Fruit fly (Drosophila melanogaster) whole organism, embryonic: ENCODE measurements around the gene CG3368.

ENCODE experiments used
- Adf1 ChIP-seq: fragments of 200-800 bp; sonication (Bioruptor generic); IDR thresholded peaks from 2 replicates; pipeline ENCODE4 v1.3.6; 2022; ENCODE audit warnings: missing biosample characterization, missing genetic modification characterization
- Antp ChIP-seq: fragments of 200-800 bp; sonication (Bioruptor generic); optimal IDR thresholded peaks from 3 replicates; lab custom pipeline; 2016; ENCODE audit warnings: missing biosample characterization, missing genetic modification characterization
- B-H2 ChIP-seq: fragments of 200-800 bp; sonication (Bioruptor generic); optimal IDR thresholded peaks from 2 replicates; lab custom pipeline; 2018; ENCODE audit warnings: missing biosample characterization, mild to moderate bottlenecking, missing genetic modification characterization
- C15 ChIP-seq: fragments of 200-800 bp; sonication (Bioruptor generic); IDR thresholded peaks from 3 replicates; pipeline ENCODE4 v1.3.6; 2022; ENCODE audit warnings: missing biosample characterization, missing genetic modification characterization
- CG11085 ChIP-seq: fragments of 200-800 bp; sonication (Bioruptor generic); IDR thresholded peaks from 2 replicates; pipeline ENCODE4 v1.3.6; 2022; ENCODE audit warnings: missing biosample characterization, missing genetic modification characterization
- CG12769 ChIP-seq: fragments of 200-800 bp; sonication (Bioruptor generic); optimal IDR thresholded peaks from 2 replicates; lab custom pipeline; 2019; ENCODE audit warnings: missing biosample characterization, mild to moderate bottlenecking, missing genetic modification characterization, moderate library complexity
- CG13123 ChIP-seq: fragments of 200-800 bp; sonication (Bioruptor generic); optimal IDR thresholded peaks from 2 replicates; lab custom pipeline; 2016; ENCODE audit warnings: missing biosample characterization, missing genetic modification characterization
- CG13287 ChIP-seq: fragments of 200-800 bp; sonication (Bioruptor generic); IDR thresholded peaks from 2 replicates; pipeline ENCODE4 v1.3.6; 2022; ENCODE audit warnings: missing biosample characterization, missing genetic modification characterization; ENCODE audit not compliant: partially characterized antibody
- CG14710 ChIP-seq: fragments of 200-800 bp; sonication (Bioruptor generic); optimal IDR thresholded peaks from 3 replicates; lab custom pipeline; 2019; ENCODE audit warnings: missing biosample characterization, mild to moderate bottlenecking, missing genetic modification characterization, moderate library complexity
- CG14860 ChIP-seq: fragments of 200-800 bp; sonication (Bioruptor generic); IDR thresholded peaks from 3 replicates; pipeline ENCODE4 v1.3.6; 2022; ENCODE audit warnings: missing biosample characterization, missing genetic modification characterization; ENCODE audit not compliant: partially characterized antibody
- CG15479 ChIP-seq: fragments of 200-800 bp; sonication (Bioruptor generic); optimal IDR thresholded peaks from 3 replicates; lab custom pipeline; 2019; ENCODE audit warnings: missing biosample characterization, mild to moderate bottlenecking, missing genetic modification characterization, moderate library complexity
- CG1602 ChIP-seq: fragments of 200-800 bp; sonication (Bioruptor generic); optimal IDR thresholded peaks from 3 replicates; lab custom pipeline; 2016; ENCODE audit warnings: missing biosample characterization, missing genetic modification characterization
- CG17802 ChIP-seq: fragments of 200-800 bp; sonication (Bioruptor generic); optimal IDR thresholded peaks from 2 replicates; lab custom pipeline; 2018; ENCODE audit warnings: missing biosample characterization, mild to moderate bottlenecking, missing genetic modification characterization, moderate library complexity
- CG30403 ChIP-seq: fragments of 200-800 bp; sonication (Bioruptor generic); optimal IDR thresholded peaks from 3 replicates; lab custom pipeline; 2016; ENCODE audit warnings: missing biosample characterization, missing genetic modification characterization
- CG31224 ChIP-seq: fragments of 200-800 bp; sonication (Bioruptor generic); IDR thresholded peaks from 2 replicates; pipeline ENCODE4 v1.3.6; 2022; ENCODE audit warnings: missing biosample characterization, missing genetic modification characterization
- CG31388 ChIP-seq: fragments of 200-800 bp; sonication (Bioruptor generic); optimal IDR thresholded peaks from 2 replicates; lab custom pipeline; 2016; ENCODE audit warnings: missing biosample characterization, missing genetic modification characterization
- CG31441 ChIP-seq: fragments of 200-800 bp; sonication (Bioruptor generic); IDR thresholded peaks from 2 replicates; pipeline ENCODE4 v1.3.6; 2022; ENCODE audit warnings: missing biosample characterization, missing genetic modification characterization
- CG32767 ChIP-seq: fragments of 200-800 bp; sonication (Bioruptor generic); IDR thresholded peaks from 2 replicates; pipeline ENCODE4 v1.3.6; 2022; ENCODE audit warnings: missing biosample characterization, missing genetic modification characterization
- CG32772 ChIP-seq: fragments of 200-800 bp; sonication (Bioruptor generic); IDR thresholded peaks from 2 replicates; pipeline ENCODE4 v1.3.6; 2022; ENCODE audit warnings: missing biosample characterization, missing genetic modification characterization
- CG3281 ChIP-seq: fragments of 200-800 bp; sonication (Bioruptor generic); optimal IDR thresholded peaks from 3 replicates; lab custom pipeline; 2017; ENCODE audit warnings: missing biosample characterization, mild to moderate bottlenecking, missing genetic modification characterization
- CG42726 ChIP-seq: fragments of 200-800 bp; sonication (Bioruptor generic); IDR thresholded peaks from 2 replicates; pipeline ENCODE4 v1.3.6; 2022; ENCODE audit warnings: missing biosample characterization, missing genetic modification characterization; ENCODE audit not compliant: partially characterized antibody
- CG43689 ChIP-seq: fragments of 200-800 bp; sonication (Bioruptor generic); IDR thresholded peaks from 2 replicates; pipeline ENCODE4 v1.3.6; 2022; ENCODE audit warnings: missing biosample characterization, missing genetic modification characterization
- CG8290 ChIP-seq, 3 experiments: fragments of 200-800 bp; sonication (Bioruptor generic); optimal IDR thresholded peaks; 2 replicates each; lab custom pipeline; 2016 to 2019; ENCODE audit warnings: missing biosample characterization in 3 of 3, missing genetic modification characterization in 3 of 3, mild to moderate bottlenecking in 2 of 3, moderate library complexity in 1 of 3
- CG8924 ChIP-seq: fragments of 200-800 bp; optimal IDR thresholded peaks from 3 replicates; lab custom pipeline; 2019; ENCODE audit warnings: missing biosample characterization, mild to moderate bottlenecking, missing genetic modification characterization, moderate library complexity
- Deaf1 ChIP-seq: fragments of 200-800 bp; optimal IDR thresholded peaks from 3 replicates; lab custom pipeline; 2019; ENCODE audit warnings: missing biosample characterization, mild to moderate bottlenecking, missing genetic modification characterization, moderate library complexity
- Dek ChIP-seq: fragments of 200-800 bp; sonication (Bioruptor generic); optimal IDR thresholded peaks from 3 replicates; lab custom pipeline; 2019; ENCODE audit warnings: missing biosample characterization, mild to moderate bottlenecking, missing genetic modification characterization, moderate library complexity
- Drgx ChIP-seq: fragments of 200-800 bp; sonication (Bioruptor generic); IDR thresholded peaks from 2 replicates; pipeline ENCODE4 v1.3.6; 2022; ENCODE audit warnings: missing biosample characterization, missing genetic modification characterization
- Fer2 ChIP-seq: fragments of 200-800 bp; sonication (Bioruptor generic); optimal IDR thresholded peaks from 2 replicates; lab custom pipeline; 2018; ENCODE audit warnings: missing biosample characterization, mild to moderate bottlenecking, missing genetic modification characterization, moderate library complexity
- Gug ChIP-seq: fragments of 200-800 bp; sonication (Bioruptor generic); IDR thresholded peaks from 4 replicates; pipeline ENCODE4 v1.3.6; 2022; ENCODE audit warnings: missing biosample characterization, missing genetic modification characterization
- Hand ChIP-seq: fragments of 200-800 bp; sonication (Bioruptor generic); optimal IDR thresholded peaks from 2 replicates; lab custom pipeline; 2017; ENCODE audit warnings: mild to moderate bottlenecking, missing biosample characterization, missing genetic modification reagents, missing genetic modification characterization
- Hr51 ChIP-seq, 2 experiments: fragments of 200-800 bp; sonication (Bioruptor generic); optimal IDR thresholded peaks; 2 replicates in 1 of 2; 3 replicates in 1 of 2; lab custom pipeline; 2016 to 2018; ENCODE audit warnings: missing biosample characterization in 2 of 2, missing genetic modification characterization in 2 of 2, mild to moderate bottlenecking in 1 of 2, moderate library complexity in 1 of 2
- Lim3 ChIP-seq: fragments of 200-800 bp; sonication (Bioruptor generic); IDR thresholded peaks from 2 replicates; pipeline ENCODE4 v1.3.6; 2022; ENCODE audit warnings: missing biosample characterization, missing genetic modification characterization
- Max ChIP-seq: fragments of 200-800 bp; sonication (Bioruptor generic); optimal IDR thresholded peaks from 2 replicates; lab custom pipeline; 2016; ENCODE audit warnings: missing biosample characterization, mild to moderate bottlenecking, missing genetic modification characterization
- Meics ChIP-seq: fragments of 200-800 bp; sonication (Bioruptor generic); optimal IDR thresholded peaks from 2 replicates; lab custom pipeline; 2017; ENCODE audit warnings: missing biosample characterization, mild to moderate bottlenecking, missing genetic modification characterization
- Nf-YA ChIP-seq: fragments of 200-800 bp; sonication (Bioruptor generic); IDR thresholded peaks from 2 replicates; pipeline ENCODE4 v1.3.6; 2022; ENCODE audit warnings: missing biosample characterization, missing genetic modification characterization
- Ptx1 ChIP-seq: fragments of 200-800 bp; sonication (Bioruptor generic); IDR thresholded peaks from 2 replicates; pipeline ENCODE4 v1.3.6; 2022; ENCODE audit warnings: missing biosample characterization, missing genetic modification characterization
- Stat92E ChIP-seq, 3 experiments: fragments of >200 bp in 2 of 3; fragments of 200-800 bp in 1 of 3; sonication (Bioruptor generic) in 1 of 3; optimal IDR thresholded peaks; 2 replicates each; lab custom pipeline; 2017 to 2019; ENCODE audit warnings: missing biosample characterization in 3 of 3, missing genetic modification characterization in 3 of 3, mild to moderate bottlenecking in 1 of 3, moderate library complexity in 1 of 3
- ara ChIP-seq: fragments of 200-800 bp; sonication (Bioruptor generic); IDR thresholded peaks from 2 replicates; pipeline ENCODE4 v1.3.6; 2022; ENCODE audit warnings: missing biosample characterization, missing genetic modification characterization
- az2 ChIP-seq: fragments of 200-800 bp; sonication (Bioruptor generic); optimal IDR thresholded peaks from 3 replicates; lab custom pipeline; 2016; ENCODE audit warnings: missing biosample characterization, missing genetic modification characterization
- br ChIP-seq: fragments of >200 bp; optimal IDR thresholded peaks from 2 replicates; lab custom pipeline; 2017
- cg ChIP-seq: fragments of 200-800 bp; sonication (Bioruptor generic); optimal IDR thresholded peaks from 3 replicates; lab custom pipeline; 2019; ENCODE audit warnings: missing biosample characterization, mild to moderate bottlenecking, missing genetic modification characterization, moderate library complexity
- gem ChIP-seq: fragments of 200-800 bp; sonication (Bioruptor generic); optimal IDR thresholded peaks from 2 replicates; lab custom pipeline; 2019; ENCODE audit warnings: missing biosample characterization, mild to moderate bottlenecking, missing genetic modification characterization, moderate library complexity
- her ChIP-seq: fragments of 200-800 bp; sonication (Bioruptor generic); optimal IDR thresholded peaks from 2 replicates; lab custom pipeline; 2016; ENCODE audit warnings: missing biosample characterization, missing genetic modification characterization
- ind ChIP-seq: fragments of 200-800 bp; sonication (Bioruptor generic); optimal IDR thresholded peaks from 3 replicates; lab custom pipeline; 2016; ENCODE audit warnings: missing biosample characterization, missing genetic modification characterization
- lilli ChIP-seq: fragments of 200-800 bp; sonication (Bioruptor generic); optimal IDR thresholded peaks from 3 replicates; lab custom pipeline; 2016; ENCODE audit warnings: missing biosample characterization, missing genetic modification characterization
- salm ChIP-seq: fragments of 200-800 bp; sonication (Bioruptor generic); optimal IDR thresholded peaks from 2 replicates; lab custom pipeline; 2018; ENCODE audit warnings: missing biosample characterization, mild to moderate bottlenecking, missing genetic modification characterization
- unc-4 ChIP-seq: fragments of 200-800 bp; sonication (Bioruptor generic); IDR thresholded peaks from 2 replicates; pipeline ENCODE4 v1.3.6; 2022; ENCODE audit warnings: missing biosample characterization, missing genetic modification characterization; ENCODE audit not compliant: partially characterized antibody
- vvl ChIP-seq: fragments of 200-800 bp; sonication (Bioruptor generic); IDR thresholded peaks from 2 replicates; pipeline ENCODE4 v1.3.6; 2022; ENCODE audit warnings: missing biosample characterization, missing genetic modification characterization
- zen ChIP-seq: fragments of 200-800 bp; sonication (Bioruptor generic); optimal IDR thresholded peaks from 3 replicates; lab custom pipeline; 2018; ENCODE audit warnings: missing biosample characterization, mild to moderate bottlenecking, missing genetic modification characterization, moderate library complexity
- zf30C ChIP-seq: fragments of 200-800 bp; sonication (Bioruptor generic); optimal IDR thresholded peaks from 3 replicates; lab custom pipeline; 2018; ENCODE audit warnings: missing biosample characterization, mild to moderate bottlenecking, missing genetic modification characterization

The CG3368 gene

DNA sequence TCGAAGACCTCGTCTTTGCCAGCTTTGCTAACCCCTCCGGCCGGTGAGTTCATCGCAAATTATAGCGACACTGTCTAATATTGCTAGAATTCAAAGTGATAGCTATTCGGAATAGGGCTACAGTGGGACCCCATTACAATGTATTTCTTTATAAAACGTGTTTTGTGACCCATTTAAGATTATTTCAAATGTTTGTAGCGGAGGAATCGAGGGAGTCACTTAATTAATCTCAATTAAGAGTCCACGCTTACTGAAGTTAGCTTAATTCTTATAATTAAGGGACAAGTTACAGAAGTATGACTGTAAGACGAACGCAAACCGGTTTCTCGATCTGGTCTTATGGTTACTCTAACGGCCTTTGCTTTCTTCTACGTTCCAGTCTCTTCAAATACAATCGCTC lies 6.1 kb downstream of the CG3368 start (continued):
- TF ChIP-seq CG30403 (GFP tag; lab: Kevin White, UChicago) (peak; percentile 37), CG3281 (GFP tag; lab: Kevin White, UChicago) (peak; percentile 61), CG42726 (GFP tag; lab: Robert Waterston, UW) (no peak), zen (tag; lab: Kevin White, UChicago) (no peak), br (no peak), CG31388 (GFP tag; lab: Kevin White, UChicago) (no peak), Dek (peak; percentile 32), cg (no peak), Fer2 (tag; lab: Kevin White, UChicago) (peak; percentile 19), ara (GFP tag; lab: Robert Waterston, UW) (peak; percentile 39; the same call in 1 of the 2 replicates), Hand (no peak), Max (GFP tag; lab: Kevin White, UChicago) (no peak), unc-4 (GFP tag; lab: Robert Waterston, UW) (no peak), CG15479 (GFP tag; lab: Kevin White, UChicago) (no peak), gem (peak; percentile 64), Nf-YA (GFP tag; lab: Robert Waterston, UW) (no peak), CG14860 (GFP tag; lab: Robert Waterston, UW) (no peak), Antp (GFP tag; lab: Kevin White, UChicago) (peak; percentile 12), az2 (GFP tag; lab: Kevin White, UChicago) (peak; percentile 34), her (GFP tag; lab: Kevin White, UChicago) (no peak), CG1602 (GFP tag; lab: Kevin White, UChicago) (no peak), CG32767 (GFP tag; lab: Robert Waterston, UW) (no peak), salm (no peak), Hr51 (GFP tag; optimal IDR thresholded peaks at IDR 0.05; lab: Kevin White, UChicago) (peak in 1 of 2 experiments; percentile 1), vvl (peak; percentile 72), Lim3 (GFP tag; lab: Robert Waterston, UW) (no peak), zf30C (no peak), Stat92E (GFP tag; optimal IDR thresholded peaks at IDR 0.05; lab: Kevin White, UChicago) (no peak), CG8924 (tag; lab: Kevin White, UChicago) (peak; percentile 37), B-H2 (no peak), Adf1 (GFP tag; lab: Robert Waterston, UW) (no peak), CG17802 (tag; lab: Kevin White, UChicago) (no peak), C15 (GFP tag; lab: Robert Waterston, UW) (no peak), ind (peak; percentile 45), CG8290 (GFP tag; optimal IDR thresholded peaks at IDR 0.05; lab: Kevin White, UChicago) (peak; percentile 7), CG8290 (tag; optimal IDR thresholded peaks at IDR 0.05; lab: Kevin White, UChicago) (peak in 1 of 2 experiments; percentile 56), CG12769 (tag; lab: Kevin White, UChicago) (peak; percentile 63), Drgx (GFP tag; lab: Robert Waterston, UW) (peak; percentile 52), CG43689 (GFP tag; lab: Robert Waterston, UW) (no peak), CG11085 (GFP tag; lab: Robert Waterston, UW) (no peak), Ptx1 (GFP tag; lab: Robert Waterston, UW) (peak; percentile 31; the same call in 1 of the 2 replicates), CG31441 (GFP tag; lab: Robert Waterston, UW) (peak; percentile 22; the same call in 1 of the 2 replicates), Gug (GFP tag; lab: Robert Waterston, UW) (peak; percentile 7; the same call in 1 of the 4 replicates), CG13123 (GFP tag; lab: Kevin White, UChicago) (no peak), Deaf1 (tag; lab: Kevin White, UChicago) (peak; percentile 21), CG31224 (no peak), lilli (GFP tag; lab: Kevin White, UChicago) (peak; percentile 37), CG13287 (GFP tag; lab: Robert Waterston, UW) (no peak), Meics (peak; percentile 42), CG32772 (GFP tag; lab: Robert Waterston, UW) (peak; percentile 18; the same call in 1 of the 2 replicates), CG14710 (tag; lab: Kevin White, UChicago) (peak; percentile 17)
